Worm (Caenorhabditis elegans) whole organism, young adult: ENCODE data around the gene nsph-3.2.

Experiments
- dpl-1 ChIP-seq: fragments of 150-350 bp; optimal IDR thresholded peaks from 2 replicates; lab custom pipeline; 2014; ENCODE audit warnings: missing biosample characterization, missing genetic modification reagents, missing genetic modification characterization
- madf-3 ChIP-seq: fragments of 200-800 bp; sonication (Bioruptor generic); IDR thresholded peaks from 2 replicates; pipeline ENCODE4 v1.3.6; 2022; ENCODE audit warnings: missing genetic modification reagents, missing genetic modification characterization, missing compliant biosample characterization
- rpc-1 ChIP-seq, 2 experiments: fragments of 150-350 bp in 1 of 2; sonication (generic microtip) in 1 of 2; optimal IDR thresholded peaks; 2 replicates each; lab custom pipeline; 2014 to 2018; ENCODE audit warnings: missing biosample characterization in 1 of 2, missing genetic modification characterization in 1 of 2, missing genetic modification reagents in 1 of 2, missing genotype in 1 of 2

DNA sequence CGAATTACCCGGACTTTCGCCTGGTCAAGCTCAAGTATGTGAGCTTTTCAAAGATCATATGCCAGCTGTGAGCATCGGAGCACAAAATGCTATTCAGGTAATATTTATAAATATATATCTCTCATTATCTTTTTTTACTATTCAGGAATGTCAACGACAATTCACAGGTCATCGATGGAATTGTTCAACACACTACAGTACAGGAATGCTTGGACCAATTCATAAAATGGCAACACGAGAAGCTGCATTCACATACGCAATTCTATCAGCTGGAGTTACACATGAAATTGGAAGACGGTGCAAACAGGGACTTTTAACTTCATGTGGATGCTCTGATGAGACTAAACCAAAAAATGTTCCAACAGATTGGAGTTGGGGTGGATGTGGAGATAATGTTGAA is 44.4 kb upstream of the nsph-3.2 start:
- TF ChIP-seq madf-3 (GFP tag; lab: Robert Waterston, UW) (no peak), rpc-1 (optimal IDR thresholded peaks at IDR 0.05; lab: Kevin White, UChicago) (no peak), rpc-1 (tag; optimal IDR thresholded peaks at IDR 0.05; lab: Kevin White, UChicago) (no peak), dpl-1 (GFP tag; lab: Kevin White, UChicago) (no peak)
